Worm (Caenorhabditis elegans) whole organism, mixed stage, embryonic: ENCODE data around the gene C34F11.2.

ENCODE experiments used
- ceh-83 ChIP-seq: fragments of 200-800 bp; sonication (Bioruptor generic); optimal IDR thresholded peaks from 2 replicates; lab custom pipeline; 2018; ENCODE audit warnings: mild to moderate bottlenecking, missing genetic modification characterization, missing compliant biosample characterization
- ham-2 ChIP-seq: fragments of 200-800 bp; sonication (Bioruptor generic); optimal IDR thresholded peaks from 2 replicates; lab custom pipeline; 2018; ENCODE audit warnings: mild to moderate bottlenecking, missing genetic modification characterization, missing compliant biosample characterization
- lin-13 ChIP-seq: fragments of 150-350 bp; optimal IDR thresholded peaks from 2 replicates; lab custom pipeline; 2014; ENCODE audit warnings: missing biosample characterization, missing genetic modification characterization
- nhr-76 ChIP-seq: sonication (generic microtip); optimal IDR thresholded peaks from 2 replicates; lab custom pipeline; 2017; ENCODE audit warnings: missing biosample characterization, missing genetic modification characterization
- tbx-8 ChIP-seq: fragments of 200-800 bp; sonication (Bioruptor generic); optimal IDR thresholded peaks from 2 replicates; lab custom pipeline; 2018; ENCODE audit warnings: mild to moderate bottlenecking, missing genetic modification characterization, moderate library complexity, missing compliant biosample characterization
- unc-62 ChIP-seq: fragments of 150-350 bp; optimal IDR thresholded peaks from 2 replicates; lab custom pipeline; 2014; ENCODE audit warnings: missing biosample characterization, missing genetic modification reagents, missing genetic modification characterization

- TF ChIP-seq ham-2 (GFP tag; lab: Kevin White, UChicago) (no peak), unc-62 (no peak), ceh-83 (GFP tag; lab: Kevin White, UChicago) (no peak), nhr-76 (no peak), lin-13 (tag; lab: Kevin White, UChicago) (no peak), tbx-8 (GFP tag; lab: Kevin White, UChicago) (no peak)
These were observed 22.7 kb downstream of the C34F11.2 start for ce11 chrII:5234728-5235127.
